Worm (Caenorhabditis elegans): ENCODE data around the gene clc-19.

clc-19 gene

ce11 chrIII:873432-873831 is at the start of gene clc-19:
clc-19 (minus strand) TSS chrIII:873566.
- TF ChIP-seq dao-5 (tag; optimal IDR thresholded peaks at IDR 0.05) (no peak), him-1 (tag; optimal IDR thresholded peaks at IDR 0.05) (no peak), W03F9.2 (tag; optimal IDR thresholded peaks at IDR 0.05) (no peak)

- TF ChIP-seq him-1 (tag; optimal IDR thresholded peaks at IDR 0.05): no peak
- TF ChIP-seq W03F9.2 (tag; optimal IDR thresholded peaks at IDR 0.05): no peak
- TF ChIP-seq dao-5 (tag; optimal IDR thresholded peaks at IDR 0.05): no peak
Observed at ce11 chrIII:919322-919721, 46.0 kb upstream of the clc-19 start, which contains the start of gene F23H11.7. F23H11.7 (minus strand) TSS chrIII:919422.

DNA sequence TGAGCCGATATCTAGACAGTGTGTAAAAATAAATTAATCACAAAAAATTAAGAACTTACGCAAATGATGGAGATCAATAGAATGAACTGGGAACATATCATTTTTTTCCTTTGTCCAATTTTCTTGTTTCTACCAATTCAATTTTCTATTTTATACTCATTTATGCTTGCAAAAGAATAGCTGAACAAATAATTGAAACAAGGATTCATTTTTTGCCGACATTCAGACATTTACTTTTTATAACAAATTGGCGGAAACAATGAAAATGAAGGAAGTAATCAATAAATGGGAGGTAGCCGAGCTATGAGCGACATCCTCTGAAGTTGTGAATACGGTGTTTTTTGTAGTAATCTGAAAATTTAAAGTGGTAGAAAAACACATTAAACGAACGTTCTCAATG is 43.5 kb upstream of the clc-19 start, which contains the start of gene idpp-13:
idpp-13 (minus strand) TSS at position 101 of the 400 bp plus-strand sequence.
- TF ChIP-seq dao-5 (tag; optimal IDR thresholded peaks at IDR 0.05) (no peak), W03F9.2 (tag; optimal IDR thresholded peaks at IDR 0.05) (no peak), him-1 (tag; optimal IDR thresholded peaks at IDR 0.05) (no peak)

DNA sequence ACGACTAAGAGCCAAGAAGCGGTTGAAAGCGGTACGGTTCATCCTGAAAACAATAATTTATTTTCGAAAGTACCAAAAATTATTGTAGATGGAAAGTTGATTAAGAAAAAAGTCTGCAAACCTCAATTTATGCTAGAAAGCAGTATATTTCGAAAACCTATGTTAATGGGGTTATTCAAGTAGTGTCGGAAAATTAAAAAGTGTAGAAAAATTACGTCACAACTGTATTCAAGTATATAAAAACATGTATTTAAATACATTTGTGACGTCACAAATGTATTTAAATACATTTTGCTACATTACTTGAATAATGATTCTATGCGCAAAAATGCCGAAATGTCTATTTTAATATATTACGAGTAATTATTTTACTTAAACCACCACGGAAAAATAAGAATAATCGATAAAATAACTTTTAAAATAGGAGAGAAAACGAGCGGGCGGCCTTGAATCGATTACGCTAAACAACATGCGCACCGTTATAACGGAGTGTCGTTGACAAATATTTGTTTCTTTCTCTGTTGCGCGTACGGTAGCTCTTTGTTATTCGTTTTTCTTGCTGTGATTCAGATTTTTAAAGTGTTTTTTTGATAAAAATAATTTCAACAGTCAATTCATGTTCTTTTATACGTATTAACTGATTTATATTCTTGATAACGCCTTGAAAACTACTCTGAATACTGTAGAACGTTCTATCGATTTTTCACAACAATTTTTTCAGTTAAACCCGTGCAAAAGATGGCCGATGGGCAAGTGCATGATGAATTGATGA is 37.4 kb upstream of the clc-19 start, which contains the start of the genes F23H11.5 and bra-2:
F23H11.5 (minus strand) TSS at position 51 of the 772 bp plus-strand sequence.
bra-2 (plus strand) TSS at position 722 of the 772 bp plus-strand sequence.
- TF ChIP-seq W03F9.2 (tag; optimal IDR thresholded peaks at IDR 0.05) (no peak), him-1 (tag; optimal IDR thresholded peaks at IDR 0.05) (no peak), dao-5 (tag; optimal IDR thresholded peaks at IDR 0.05) (no peak)

DNA sequence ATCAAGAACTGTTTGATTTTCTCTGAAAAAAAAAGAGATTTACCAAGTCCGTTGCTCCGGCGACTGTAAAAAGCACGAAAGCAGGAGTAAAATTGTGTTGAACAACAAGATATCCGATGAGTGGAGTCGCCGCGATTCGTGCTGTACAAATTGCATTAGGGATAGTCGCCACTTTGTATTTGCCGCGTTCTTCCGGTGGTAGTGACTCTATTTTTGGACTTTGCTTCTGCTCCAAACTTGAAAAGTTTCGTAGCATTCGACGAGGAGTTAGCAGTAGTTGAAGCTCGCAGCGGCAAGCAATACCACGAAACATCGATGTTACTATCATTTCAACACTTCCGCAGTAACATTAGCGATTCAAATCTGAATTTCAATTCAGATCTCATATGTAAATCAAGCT is 36.2 kb upstream of the clc-19 start, which contains the start of gene crls-1:
crls-1 (minus strand) TSS at position 363 of the 400 bp plus-strand sequence.
- TF ChIP-seq him-1 (tag; optimal IDR thresholded peaks at IDR 0.05) (no peak), W03F9.2 (tag; optimal IDR thresholded peaks at IDR 0.05) (no peak), dao-5 (tag; optimal IDR thresholded peaks at IDR 0.05) (no peak)

DNA sequence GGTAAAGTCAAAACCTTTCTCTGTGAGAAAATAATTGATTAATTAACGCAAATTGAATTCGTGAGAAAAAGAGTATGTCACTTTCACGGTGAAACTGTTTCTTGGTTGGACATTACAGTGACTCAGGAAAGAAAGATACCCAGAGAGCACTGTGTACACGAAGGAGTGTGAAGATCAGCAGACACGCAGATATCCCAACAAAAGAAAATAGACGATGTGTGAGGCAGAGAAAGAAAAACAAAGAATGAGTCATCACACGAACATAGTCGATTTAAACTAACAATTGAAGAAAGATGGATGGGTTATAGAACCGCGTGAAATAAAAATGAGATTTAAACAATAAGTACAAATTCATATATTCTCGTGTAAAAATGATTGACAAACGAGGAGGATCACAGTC is 34.6 kb upstream of the clc-19 start:
- TF ChIP-seq him-1 (tag; optimal IDR thresholded peaks at IDR 0.05): no peak
- no peak for TF ChIP-seq W03F9.2 (tag; optimal IDR thresholded peaks at IDR 0.05)
- no peak for TF ChIP-seq dao-5 (tag; optimal IDR thresholded peaks at IDR 0.05)

ce11 chrIII:907311-907710 is 33.9 kb upstream of the clc-19 start, which contains the start of gene F23H11.4:
F23H11.4 (minus strand) TSS chrIII:907539.
- TF ChIP-seq dao-5 (tag; optimal IDR thresholded peaks at IDR 0.05) (no peak), W03F9.2 (tag; optimal IDR thresholded peaks at IDR 0.05) (no peak), him-1 (tag; optimal IDR thresholded peaks at IDR 0.05) (no peak)

DNA sequence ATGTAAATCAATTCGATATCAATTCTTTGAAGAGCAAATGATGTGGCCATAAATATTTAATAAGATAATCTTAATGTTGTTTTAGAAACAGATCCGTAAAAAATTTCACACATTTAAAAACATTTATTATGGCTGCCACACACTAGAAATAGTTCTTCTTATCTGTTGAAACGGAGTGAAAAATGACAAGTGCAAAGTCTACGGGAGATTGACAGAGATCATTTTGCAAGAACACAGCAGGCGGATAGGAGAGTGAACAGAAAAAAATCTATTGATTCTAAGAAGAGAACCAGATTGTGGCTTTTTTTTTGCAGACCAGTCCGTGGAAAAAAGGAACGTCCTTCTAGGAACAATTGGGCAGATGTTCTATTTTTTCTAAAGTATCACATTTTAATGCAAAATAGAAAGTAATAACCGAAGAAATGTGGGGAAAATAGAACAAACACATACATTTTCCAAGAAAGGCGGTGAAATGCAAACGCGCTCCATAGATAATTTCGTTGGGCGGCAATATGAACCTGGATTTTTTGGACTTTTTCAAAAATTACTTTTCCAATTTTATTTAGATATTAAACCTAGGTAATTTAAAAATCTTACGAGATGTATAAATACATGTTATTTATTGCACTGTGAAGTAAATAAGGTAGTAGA is 28.4 kb upstream of the clc-19 start:
- no peak for TF ChIP-seq W03F9.2 (tag; optimal IDR thresholded peaks at IDR 0.05)
- no peak for TF ChIP-seq him-1 (tag; optimal IDR thresholded peaks at IDR 0.05)
- no peak for TF ChIP-seq dao-5 (tag; optimal IDR thresholded peaks at IDR 0.05)

ce11 chrIII:901148-901547 is 27.8 kb upstream of the clc-19 start, which contains the start of gene sucl-2:
sucl-2 (minus strand) TSS chrIII:901412.
- TF ChIP-seq him-1 (tag; optimal IDR thresholded peaks at IDR 0.05): no peak
- TF ChIP-seq W03F9.2 (tag; optimal IDR thresholded peaks at IDR 0.05): no peak
- no peak for TF ChIP-seq dao-5 (tag; optimal IDR thresholded peaks at IDR 0.05)

DNA sequence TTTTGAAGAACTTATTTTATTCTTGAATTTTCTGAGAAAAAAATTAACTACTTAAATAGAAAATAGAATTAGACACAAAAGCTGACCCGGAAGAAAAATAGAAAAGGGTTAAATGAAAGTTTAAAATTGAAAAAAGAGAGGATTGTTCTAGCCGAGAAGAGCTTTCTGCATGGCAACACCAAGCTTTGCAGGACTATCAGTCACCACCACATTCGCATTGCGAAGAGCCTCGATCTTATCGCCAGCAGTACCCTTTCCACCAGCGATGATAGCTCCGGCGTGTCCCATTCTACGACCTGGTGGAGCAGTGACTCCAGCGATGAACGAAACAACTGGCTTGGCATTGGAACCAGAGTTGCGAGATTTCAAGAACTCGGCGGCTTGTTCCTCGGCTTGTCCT is 26.8 kb upstream of the clc-19 start:
- TF ChIP-seq W03F9.2 (tag; optimal IDR thresholded peaks at IDR 0.05) (no peak), him-1 (tag; optimal IDR thresholded peaks at IDR 0.05) (no peak), dao-5 (tag; optimal IDR thresholded peaks at IDR 0.05) (no peak)

DNA sequence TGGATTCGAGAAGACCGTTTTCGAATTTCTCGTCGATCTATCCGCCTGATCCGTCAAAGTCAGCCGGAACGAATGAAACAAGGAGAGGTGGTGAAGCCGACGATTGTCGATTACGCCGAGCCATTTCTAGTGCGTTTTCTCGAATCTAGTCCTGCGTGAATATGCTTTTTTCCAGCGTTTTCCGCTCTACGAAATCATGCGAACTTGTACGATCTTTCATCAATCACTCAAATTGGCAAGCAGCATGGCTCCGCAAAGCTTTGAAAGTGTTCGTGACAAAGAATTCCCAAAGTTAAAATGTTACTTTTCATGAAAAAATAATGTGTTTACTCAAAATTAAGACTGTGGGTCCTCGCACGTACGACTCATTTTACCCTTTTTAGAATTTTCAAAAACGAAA is 23.5 kb upstream of the clc-19 start:
- TF ChIP-seq W03F9.2 (tag; optimal IDR thresholded peaks at IDR 0.05): no peak

DNA sequence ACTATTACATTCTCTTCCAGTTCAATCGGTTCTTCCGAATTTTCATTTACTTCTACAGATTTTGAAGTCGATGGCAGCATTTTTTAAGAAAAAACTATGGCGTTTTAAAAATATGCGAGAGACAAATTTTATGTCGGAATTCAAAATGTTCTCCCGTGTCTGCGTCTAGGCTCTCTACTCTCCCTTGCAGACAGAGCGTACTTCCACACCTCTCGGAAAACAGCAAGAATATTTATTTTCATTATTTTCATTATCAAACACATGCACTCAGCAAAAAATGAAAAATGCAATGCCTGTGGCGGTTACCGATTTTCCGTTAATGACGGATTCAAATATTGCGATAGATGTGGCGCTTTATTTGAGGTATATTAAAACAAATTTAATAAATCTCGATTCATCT is 22.2 kb upstream of the clc-19 start, which contains the start of the genes ztf-18 and F23H11.2:
ztf-18 (minus strand) TSS at position 188 of the 400 bp plus-strand sequence.
F23H11.2 (plus strand) TSS at position 223 of the 400 bp plus-strand sequence.
- TF ChIP-seq W03F9.2 (tag; optimal IDR thresholded peaks at IDR 0.05): no peak
- no peak for TF ChIP-seq him-1 (tag; optimal IDR thresholded peaks at IDR 0.05)

DNA sequence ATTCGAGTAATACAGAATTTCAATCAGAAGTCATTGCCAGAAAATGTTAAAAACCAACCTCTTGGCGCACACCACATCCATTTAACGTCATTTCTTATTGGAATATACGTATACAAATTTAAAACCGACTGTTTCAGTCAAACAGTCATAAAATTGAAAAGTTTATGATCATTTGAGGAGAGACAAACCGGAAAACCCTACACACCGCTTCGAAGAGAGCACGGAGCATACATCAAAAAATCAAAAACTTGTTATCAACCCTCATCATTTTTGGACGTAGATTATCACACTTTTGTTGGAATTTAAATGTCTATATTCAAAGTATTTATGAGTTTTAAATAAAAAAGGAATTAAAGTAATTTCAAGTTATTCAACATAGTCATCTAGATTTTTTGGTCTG is 17.6 kb upstream of the clc-19 start, which contains the start of gene T24C4.10:
T24C4.10 (minus strand) TSS at position 230 of the 400 bp plus-strand sequence.
- TF ChIP-seq him-1 (tag; optimal IDR thresholded peaks at IDR 0.05): no peak
- no peak for TF ChIP-seq dao-5 (tag; optimal IDR thresholded peaks at IDR 0.05)
- TF ChIP-seq W03F9.2 (tag; optimal IDR thresholded peaks at IDR 0.05): no peak
